Worm (Caenorhabditis elegans) whole organism, L4 larva: ENCODE results near the gene F25H9.2.

Experiments
- F49E8.2 ChIP-seq: sonication (generic microtip); optimal IDR thresholded peaks from 2 replicates; lab custom pipeline; 2016; ENCODE audit warnings: missing compliant biosample characterization, mild to moderate bottlenecking, missing genetic modification characterization, borderline replicate concordance
- R02D3.7 ChIP-seq: fragments of 150-350 bp; sonication (generic microtip); optimal IDR thresholded peaks from 3 replicates; lab custom pipeline; 2014; ENCODE audit warnings: missing biosample characterization, missing genetic modification characterization
- ZK546.5 ChIP-seq, 2 experiments: sonication (generic microtip); optimal IDR thresholded peaks; 2 replicates each; lab custom pipeline; 2017; ENCODE audit warnings: missing biosample characterization in 2 of 2, missing genetic modification characterization in 2 of 2
- ceh-28 ChIP-seq: fragments of 150-350 bp; optimal IDR thresholded peaks from 2 replicates; lab custom pipeline; 2014; ENCODE audit warnings: missing biosample characterization, missing genetic modification reagents, missing genetic modification characterization
- ceh-44 ChIP-seq: fragments of 200-800 bp; sonication (Bioruptor generic); IDR thresholded peaks from 2 replicates; pipeline ENCODE4 v1.3.6; 2022; ENCODE audit warnings: missing genetic modification reagents, missing genetic modification characterization, missing compliant biosample characterization
- dmd-9 ChIP-seq: fragments of 200-800 bp; sonication (Bioruptor generic); IDR thresholded peaks from 2 replicates; pipeline ENCODE4 v1.3.6; 2022; ENCODE audit warnings: missing genetic modification reagents, missing genetic modification characterization, missing compliant biosample characterization
- egl-27 ChIP-seq: sonication (generic microtip); optimal IDR thresholded peaks from 3 replicates; lab custom pipeline; 2017; ENCODE audit warnings: missing biosample characterization, missing genetic modification reagents, missing genetic modification characterization
- lir-3 ChIP-seq: sonication (generic microtip); optimal IDR thresholded peaks from 2 replicates; lab custom pipeline; 2016; ENCODE audit warnings: mild to moderate bottlenecking, missing genetic modification characterization, missing compliant biosample characterization
- mxl-3 ChIP-seq: fragments of 200-800 bp; sonication (Bioruptor generic); optimal IDR thresholded peaks from 2 replicates; lab custom pipeline; 2018; ENCODE audit warnings: mild to moderate bottlenecking, missing genetic modification characterization, missing compliant biosample characterization
- spr-3 ChIP-seq: fragments of 200-800 bp; sonication (Bioruptor generic); optimal IDR thresholded peaks from 2 replicates; lab custom pipeline; 2018; ENCODE audit warnings: mild to moderate bottlenecking, missing genetic modification characterization, missing compliant biosample characterization
- zfp-2 ChIP-seq: sonication (generic microtip); optimal IDR thresholded peaks from 2 replicates; lab custom pipeline; 2016; ENCODE audit warnings: mild to moderate bottlenecking, missing genetic modification characterization, missing compliant biosample characterization

- TF ChIP-seq dmd-9 (GFP tag; lab: Robert Waterston, UW), result no peak
- no peak for TF ChIP-seq lir-3 (tag; lab: Kevin White, UChicago)
- TF ChIP-seq zfp-2 (tag; lab: Kevin White, UChicago), result no peak
- no peak for TF ChIP-seq spr-3
- TF ChIP-seq F49E8.2 (tag; lab: Kevin White, UChicago), result no peak
- no peak for TF ChIP-seq ceh-28
- TF ChIP-seq R02D3.7 (tag; lab: Kevin White, UChicago), result no peak
- TF ChIP-seq ZK546.5 (tag; optimal IDR thresholded peaks at IDR 0.05; lab: Kevin White, UChicago), result no peak
- TF ChIP-seq egl-27, result no peak
- no peak for TF ChIP-seq ceh-44 (GFP tag; lab: Robert Waterston, UW)
- TF ChIP-seq mxl-3 (GFP tag; lab: Kevin White, UChicago), result no peak
Observed at ce11 chrV:13420640-13421039, 37.2 kb upstream of the F25H9.2 start, which contains the start of gene srv-8.
